Worm (Caenorhabditis elegans) whole organism, young adult: ENCODE data around the gene Y45G5AM.9.

ENCODE experiments used
- F22D6.2 ChIP-seq: sonication (generic microtip); optimal IDR thresholded peaks from 2 replicates; lab custom pipeline; 2016; ENCODE audit warnings: mild to moderate bottlenecking, missing genetic modification characterization, missing compliant biosample characterization
- Y95B8A.8 ChIP-seq: fragments of 200-800 bp; sonication (Bioruptor generic); IDR thresholded peaks from 2 replicates; pipeline ENCODE4 v1.3.6; 2022; ENCODE audit warnings: missing genetic modification reagents, missing genetic modification characterization, missing compliant biosample characterization
- ZK185.1 ChIP-seq: sonication (generic microtip); optimal IDR thresholded peaks from 2 replicates; lab custom pipeline; 2016; ENCODE audit warnings: mild to moderate bottlenecking, missing genetic modification characterization, missing compliant biosample characterization; ENCODE audit not compliant: poor library complexity, severe bottlenecking
- aptf-2 ChIP-seq: fragments of 200-800 bp; sonication (Bioruptor generic); conservative IDR thresholded peaks from 2 replicates; pipeline ENCODE4 v1.3.6; 2022; ENCODE audit warnings: missing genetic modification reagents, missing genetic modification characterization, missing compliant biosample characterization
- egl-44 ChIP-seq: fragments of 200-800 bp; sonication (Bioruptor generic); IDR thresholded peaks from 2 replicates; pipeline ENCODE4 v1.3.6; 2022; ENCODE audit warnings: missing genetic modification reagents, missing genetic modification characterization, missing compliant biosample characterization
- hlh-26 ChIP-seq: fragments of 200-800 bp; sonication (Bioruptor generic); conservative IDR thresholded peaks from 2 replicates; pipeline ENCODE4 v1.3.6; 2022; ENCODE audit warnings: missing genetic modification reagents, missing genetic modification characterization, missing compliant biosample characterization
- lin-40 ChIP-seq: sonication (generic microtip); optimal IDR thresholded peaks from 2 replicates; lab custom pipeline; 2016; ENCODE audit warnings: missing genetic modification characterization, mild to moderate bottlenecking, missing compliant biosample characterization, missing genotype, missing genetic modification reagents
- repo-1 ChIP-seq: sonication (generic microtip); optimal IDR thresholded peaks from 2 replicates; lab custom pipeline; 2017; ENCODE audit warnings: mild to moderate bottlenecking, missing genetic modification characterization, missing compliant biosample characterization
- xnd-1 ChIP-seq: sonication (generic microtip); optimal IDR thresholded peaks from 2 replicates; lab custom pipeline; 2016; ENCODE audit warnings: missing genotype, missing genetic modification reagents, missing genetic modification characterization, missing compliant biosample characterization
- zfh-2 ChIP-seq: fragments of 200-800 bp; sonication (Bioruptor generic); conservative IDR thresholded peaks from 2 replicates; pipeline ENCODE4 v1.3.6; 2022; ENCODE audit warnings: missing genetic modification reagents, missing genetic modification characterization, missing compliant biosample characterization
- ztf-26 ChIP-seq: sonication (generic microtip); optimal IDR thresholded peaks from 2 replicates; lab custom pipeline; 2017; ENCODE audit warnings: missing genetic modification characterization, missing compliant biosample characterization

The Y45G5AM.9 gene

DNA sequence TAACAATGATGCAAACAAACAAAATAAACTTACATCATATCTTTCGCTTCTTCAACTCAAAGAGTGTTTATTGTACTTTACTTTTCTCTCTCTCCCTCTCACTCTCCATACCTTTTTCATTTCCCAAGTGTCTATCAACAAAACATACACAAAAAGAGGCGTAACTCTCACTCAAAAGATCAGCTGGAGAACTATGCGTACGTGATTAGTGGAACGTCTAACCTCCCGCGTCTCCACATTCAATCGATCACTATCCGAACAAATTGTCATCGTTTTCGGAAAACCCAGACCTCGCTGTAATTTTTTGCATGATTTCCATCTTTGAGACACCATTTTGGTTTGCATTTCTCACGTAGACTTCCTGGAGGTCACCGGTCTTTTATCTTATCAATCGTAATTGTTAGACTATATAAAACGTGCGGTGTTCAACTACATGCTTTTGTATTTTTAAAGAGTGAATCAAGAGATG is 62.9 kb downstream of the Y45G5AM.9 start, which contains the start of gene nhr-57 (continued):
- no peak for TF ChIP-seq Y95B8A.8 (GFP tag; lab: Robert Waterston, UW)
- peak; percentile 25 for TF ChIP-seq ztf-26 (tag; lab: Kevin White, UChicago)
- TF ChIP-seq xnd-1 (tag; lab: Kevin White, UChicago) = no peak
- no peak for TF ChIP-seq zfh-2
- TF ChIP-seq aptf-2 (GFP tag; lab: Robert Waterston, UW) = no peak
- TF ChIP-seq repo-1 (tag; lab: Kevin White, UChicago) = no peak
- TF ChIP-seq egl-44 (GFP tag; lab: Robert Waterston, UW) = no peak
- peak; percentile 77 for TF ChIP-seq lin-40 (tag; lab: Kevin White, UChicago)
- peak; percentile 50 for TF ChIP-seq F22D6.2
- no peak for TF ChIP-seq ZK185.1 (tag; lab: Kevin White, UChicago)
- no peak for TF ChIP-seq hlh-26 (GFP tag; lab: Robert Waterston, UW)
